Fruit fly (Drosophila melanogaster): ENCODE measurements around the gene PolE1.

The PolE1 gene

dm6 chr3R:23356920-23357386 is 9.0 kb downstream of the PolE1 start (continued):
- TF ChIP-seq CG17912 (GFP tag; optimal IDR thresholded peaks at IDR 0.05), result peak; percentile 40
- peak; percentile 85 for TF ChIP-seq slbo (GFP tag; IDR thresholded peaks at IDR 0.05)
- peak; percentile 76 for TF ChIP-seq zfh1 (GFP tag; IDR thresholded peaks at IDR 0.05)
- peak; percentile 53; the same call in 1 of the 3 replicates for TF ChIP-seq CG14050 (GFP tag; IDR thresholded peaks at IDR 0.05)
- no peak for TF ChIP-seq pfk (GFP tag; optimal IDR thresholded peaks at IDR 0.05)
- no peak for TF ChIP-seq CG10565 (GFP tag; optimal IDR thresholded peaks at IDR 0.05)
- no peak for TF ChIP-seq lov (optimal IDR thresholded peaks at IDR 0.05)
- TF ChIP-seq lov (GFP tag; IDR thresholded peaks at IDR 0.05), result peak; percentile 28; the same call in 1 of the 3 replicates
- TF ChIP-seq CG2202 (tag; optimal IDR thresholded peaks at IDR 0.05), result peak; percentile 65
- peak; percentile 85 for TF ChIP-seq lab (GFP tag; optimal IDR thresholded peaks at IDR 0.05)
- TF ChIP-seq CG30020 (tag; optimal IDR thresholded peaks at IDR 0.05), result peak; percentile 71
- peak; percentile 21; the same call in 1 of the 2 replicates for TF ChIP-seq peb (GFP tag; IDR thresholded peaks at IDR 0.05)
- TF ChIP-seq Spps (tag; optimal IDR thresholded peaks at IDR 0.05), result peak; percentile 18
- peak; percentile 82 for TF ChIP-seq CG13775 (GFP tag; optimal IDR thresholded peaks at IDR 0.05)
- TF ChIP-seq CG18619 (GFP tag; optimal IDR thresholded peaks at IDR 0.05), result peak; percentile 88
- TF ChIP-seq NFAT (GFP tag; IDR thresholded peaks at IDR 0.05), result peak; percentile 53
- TF ChIP-seq CHES-1-like (GFP tag; optimal IDR thresholded peaks at IDR 0.05), result no peak
- TF ChIP-seq tna (GFP tag; IDR thresholded peaks at IDR 0.05; ENCODE audit: partially characterized antibody), result no peak
- peak in 1 of 2 experiments; percentile 88 for TF ChIP-seq Eip74EF (GFP tag; optimal IDR thresholded peaks at IDR 0.05)
- TF ChIP-seq B-H1 (GFP tag; IDR thresholded peaks at IDR 0.05), result peak; percentile 73
- peak; percentile 25; the same call in 1 of the 2 replicates for TF ChIP-seq chm (GFP tag; IDR thresholded peaks at IDR 0.05)
- peak; percentile 92 for TF ChIP-seq CG7839 (tag; optimal IDR thresholded peaks at IDR 0.05)
- TF ChIP-seq CG11504 (tag; optimal IDR thresholded peaks at IDR 0.05), result peak; percentile 93
- no peak for TF ChIP-seq dm (GFP tag; optimal IDR thresholded peaks at IDR 0.05)
- TF ChIP-seq ewg (GFP tag; optimal IDR thresholded peaks at IDR 0.05), result peak; percentile 76
- TF ChIP-seq trh (GFP tag; optimal IDR thresholded peaks at IDR 0.05), result peak; percentile 29
- TF ChIP-seq CG11723 (GFP tag; optimal IDR thresholded peaks at IDR 0.05), result peak; percentile 57
- TF ChIP-seq CG17361 (GFP tag; IDR thresholded peaks at IDR 0.05), result peak; percentile 80
- peak; percentile 72 for TF ChIP-seq CG30403 (GFP tag; optimal IDR thresholded peaks at IDR 0.05)
- TF ChIP-seq Poxn (GFP tag; IDR thresholded peaks at IDR 0.05), result no peak
- TF ChIP-seq CG18599 (GFP tag; optimal IDR thresholded peaks at IDR 0.05), result peak; percentile 83
- TF ChIP-seq CG13424 (tag; optimal IDR thresholded peaks at IDR 0.05), result peak; percentile 96
- no peak for TF ChIP-seq CG6683 (GFP tag; optimal IDR thresholded peaks at IDR 0.05)
- no peak for TF ChIP-seq CG4282 (GFP tag; optimal IDR thresholded peaks at IDR 0.05)
- TF ChIP-seq CG6689 (GFP tag; IDR thresholded peaks at IDR 0.05), result peak; percentile 87
- no peak for TF ChIP-seq CG7987 (GFP tag; optimal IDR thresholded peaks at IDR 0.05)
- TF ChIP-seq scrt (GFP tag; optimal IDR thresholded peaks at IDR 0.05), result peak; percentile 70
- TF ChIP-seq CG5180 (GFP tag; optimal IDR thresholded peaks at IDR 0.05), result peak; percentile 43
- TF ChIP-seq CG9876 (GFP tag; optimal IDR thresholded peaks at IDR 0.05), result no peak
- peak; percentile 66 for TF ChIP-seq CG1529 (GFP tag; optimal IDR thresholded peaks at IDR 0.05)
- TF ChIP-seq Six4 (GFP tag; optimal IDR thresholded peaks at IDR 0.05), result peak; percentile 74
- peak; percentile 80 for TF ChIP-seq ranshi (GFP tag; IDR thresholded peaks at IDR 0.05)
- peak; percentile 72 for TF ChIP-seq Deaf1 (tag; optimal IDR thresholded peaks at IDR 0.05)
- TF ChIP-seq NfI (GFP tag; optimal IDR thresholded peaks at IDR 0.05), result peak; percentile 85
- peak; percentile 46; the same call in 1 of the 2 replicates for TF ChIP-seq cas (GFP tag; IDR thresholded peaks at IDR 0.05)
- peak; percentile 78 for TF ChIP-seq CG1602 (GFP tag; optimal IDR thresholded peaks at IDR 0.05)
- peak; percentile 50 for TF ChIP-seq CG10543 (GFP tag; optimal IDR thresholded peaks at IDR 0.05)
- peak; percentile 91 for TF ChIP-seq CG9437 (GFP tag; optimal IDR thresholded peaks at IDR 0.05)
- TF ChIP-seq ind (GFP tag; optimal IDR thresholded peaks at IDR 0.05), result peak; percentile 39
- TF ChIP-seq CG17328 (GFP tag; IDR thresholded peaks at IDR 0.05), result peak; percentile 74; the same call in 1 of the 2 replicates
